Worm (Caenorhabditis elegans) whole organism, early embryonic: ENCODE data around the gene nspb-6.

Experiments used
- ama-1 ChIP-seq: fragments of 150-350 bp; optimal IDR thresholded peaks from 2 replicates; lab custom pipeline; 2014
- flt-1 ChIP-seq: fragments of 200-800 bp; sonication (Bioruptor generic); IDR thresholded peaks from 2 replicates; pipeline ENCODE4 v1.3.6; 2022; ENCODE audit warnings: missing genetic modification characterization, missing compliant biosample characterization
- hnd-1 ChIP-seq: sonication (generic microtip); optimal IDR thresholded peaks from 2 replicates; lab custom pipeline; 2016; ENCODE audit warnings: missing genetic modification characterization, missing compliant biosample characterization
- pes-1 ChIP-seq: fragments of 200-800 bp; sonication (Bioruptor generic); IDR thresholded peaks from 2 replicates; pipeline ENCODE4 v1.3.6; 2022; ENCODE audit warnings: missing genetic modification reagents, missing genetic modification characterization, missing compliant biosample characterization
- tra-4 ChIP-seq: sonication (generic microtip); optimal IDR thresholded peaks from 2 replicates; lab custom pipeline; 2017; ENCODE audit warnings: missing genetic modification characterization, missing compliant biosample characterization

- TF ChIP-seq ama-1 (lab: Kevin White, UChicago) (no peak), hnd-1 (tag; lab: Kevin White, UChicago) (no peak), pes-1 (GFP tag; lab: Robert Waterston, UW) (no peak), flt-1 (no peak), tra-4 (no peak)
Observed at ce11 chrIV:5858212-5858611, 37.1 kb upstream of the nspb-6 start.
